Worm (Caenorhabditis elegans) whole organism, young adult: ENCODE data around the gene W03A5.1.
A peak's percentile ranks its signal among the peaks of the same experiment; 100 is the strongest.

Source experiments
- B0035.1 ChIP-seq: sonication (generic microtip); optimal IDR thresholded peaks from 2 replicates; lab custom pipeline; 2016; ENCODE audit warnings: missing genetic modification characterization, mild to moderate bottlenecking, missing compliant biosample characterization, missing genotype, missing genetic modification reagents
- B0261.1 ChIP-seq: sonication (generic microtip); optimal IDR thresholded peaks from 2 replicates; lab custom pipeline; 2016; ENCODE audit warnings: mild to moderate bottlenecking, missing genetic modification characterization, moderate library complexity, missing compliant biosample characterization
- C06A6.2 ChIP-seq: fragments of 200-800 bp; sonication (Bioruptor generic); conservative IDR thresholded peaks from 2 replicates; pipeline ENCODE4 v1.3.6; 2022; ENCODE audit warnings: missing genetic modification characterization, missing compliant biosample characterization
- D2030.7 ChIP-seq: fragments of 200-800 bp; sonication (Bioruptor generic); IDR thresholded peaks from 2 replicates; pipeline ENCODE4 v1.3.6; 2022; ENCODE audit warnings: missing genetic modification reagents, missing genetic modification characterization, missing compliant biosample characterization
- F22D6.2 ChIP-seq: sonication (generic microtip); optimal IDR thresholded peaks from 2 replicates; lab custom pipeline; 2016; ENCODE audit warnings: mild to moderate bottlenecking, missing genetic modification characterization, missing compliant biosample characterization
- F23B12.7 ChIP-seq: sonication (generic microtip); optimal IDR thresholded peaks from 2 replicates; lab custom pipeline; 2017; ENCODE audit warnings: missing genetic modification characterization, mild to moderate bottlenecking, missing compliant biosample characterization, antibody characterized with exemption, moderate library complexity; ENCODE audit not compliant: insufficient read depth
- F49E8.2 ChIP-seq: sonication (generic microtip); optimal IDR thresholded peaks from 3 replicates; lab custom pipeline; 2017; ENCODE audit warnings: missing genetic modification characterization, mild to moderate bottlenecking, missing compliant biosample characterization, antibody characterized with exemption, moderate library complexity; ENCODE audit not compliant: insufficient read depth
- F52B5.7 ChIP-seq: sonication (generic microtip); optimal IDR thresholded peaks from 2 replicates; lab custom pipeline; 2016; ENCODE audit warnings: mild to moderate bottlenecking, missing genetic modification characterization, missing compliant biosample characterization
- T07F8.4 ChIP-seq: sonication (generic microtip); optimal IDR thresholded peaks from 2 replicates; lab custom pipeline; 2016; ENCODE audit warnings: mild to moderate bottlenecking, missing genetic modification characterization, moderate library complexity, missing compliant biosample characterization
- Y53F4B.3 ChIP-seq: fragments of 200-800 bp; sonication (Bioruptor generic); IDR thresholded peaks from 2 replicates; pipeline ENCODE4 v1.3.6; 2022; ENCODE audit warnings: missing genetic modification reagents, missing genetic modification characterization, missing compliant biosample characterization
- Y53G8AR.9 ChIP-seq: fragments of 200-800 bp; sonication (Bioruptor generic); conservative IDR thresholded peaks from 2 replicates; pipeline ENCODE4 v1.3.6; 2022; ENCODE audit warnings: missing genetic modification reagents, missing genetic modification characterization, missing compliant biosample characterization
- atf-7 ChIP-seq: sonication (generic microtip); optimal IDR thresholded peaks from 2 replicates; lab custom pipeline; 2017; ENCODE audit warnings: mild to moderate bottlenecking, missing genetic modification characterization, missing compliant biosample characterization
- athp-1 ChIP-seq: sonication (generic microtip); optimal IDR thresholded peaks from 2 replicates; lab custom pipeline; 2017; ENCODE audit warnings: mild to moderate bottlenecking, missing genetic modification characterization, missing compliant biosample characterization
- attf-3 ChIP-seq: fragments of 200-800 bp; sonication (Bioruptor generic); conservative IDR thresholded peaks from 2 replicates; pipeline ENCODE4 v1.3.6; 2022; ENCODE audit warnings: missing genetic modification reagents, missing genetic modification characterization, missing compliant biosample characterization
- bed-1 ChIP-seq: fragments of 200-800 bp; sonication (Bioruptor generic); IDR thresholded peaks from 2 replicates; pipeline ENCODE4 v1.3.6; 2022; ENCODE audit warnings: missing genetic modification reagents, missing genetic modification characterization, missing compliant biosample characterization
- ceh-100 ChIP-seq: fragments of 200-800 bp; sonication (Bioruptor generic); IDR thresholded peaks from 2 replicates; pipeline ENCODE4 v1.3.6; 2022; ENCODE audit warnings: missing genetic modification reagents, missing genetic modification characterization, missing compliant biosample characterization
- dox-1 ChIP-seq: fragments of 200-800 bp; sonication (Bioruptor generic); IDR thresholded peaks from 2 replicates; pipeline ENCODE4 v1.3.6; 2022; ENCODE audit warnings: missing genetic modification reagents, missing genetic modification characterization, missing compliant biosample characterization
- efl-1 ChIP-seq: fragments of 150-350 bp; optimal IDR thresholded peaks from 2 replicates; lab custom pipeline; 2014; ENCODE audit warnings: missing biosample characterization, missing genetic modification reagents, missing genetic modification characterization
- egl-18 ChIP-seq: fragments of 200-800 bp; sonication (Bioruptor generic); IDR thresholded peaks from 2 replicates; pipeline ENCODE4 v1.3.6; 2022; ENCODE audit warnings: missing genetic modification reagents, missing genetic modification characterization, missing compliant biosample characterization
- egrh-3 ChIP-seq: fragments of 200-800 bp; sonication (Bioruptor generic); IDR thresholded peaks from 2 replicates; pipeline ENCODE4 v1.3.6; 2022; ENCODE audit warnings: missing genetic modification reagents, missing genetic modification characterization, missing compliant biosample characterization
- fkh-3 ChIP-seq: sonication (generic microtip); optimal IDR thresholded peaks from 2 replicates; lab custom pipeline; 2016; ENCODE audit warnings: mild to moderate bottlenecking, missing genetic modification characterization, missing compliant biosample characterization
- hlh-26 ChIP-seq: fragments of 200-800 bp; sonication (Bioruptor generic); conservative IDR thresholded peaks from 2 replicates; pipeline ENCODE4 v1.3.6; 2022; ENCODE audit warnings: missing genetic modification reagents, missing genetic modification characterization, missing compliant biosample characterization
- hmg-1.2 ChIP-seq: fragments of 200-800 bp; sonication (Bioruptor generic); IDR thresholded peaks from 2 replicates; pipeline ENCODE4 v1.3.6; 2022; ENCODE audit warnings: missing genetic modification reagents, missing genetic modification characterization, missing compliant biosample characterization
- hmg-20 ChIP-seq: fragments of 200-800 bp; sonication (Bioruptor generic); IDR thresholded peaks from 2 replicates; pipeline ENCODE4 v1.3.6; 2022; ENCODE audit warnings: missing genetic modification reagents, missing genetic modification characterization, missing compliant biosample characterization
- let-526 ChIP-seq: fragments of 200-800 bp; sonication (Bioruptor generic); IDR thresholded peaks from 2 replicates; pipeline ENCODE4 v1.3.6; 2022; ENCODE audit warnings: missing genetic modification reagents, missing genetic modification characterization, missing compliant biosample characterization
- let-607 ChIP-seq, 2 experiments: fragments of 200-800 bp in 1 of 2; sonication (Bioruptor generic) in 1 of 2; sonication (generic microtip) in 1 of 2; optimal IDR thresholded peaks; 2 replicates each; lab custom pipeline; 2016 to 2018; ENCODE audit warnings: mild to moderate bottlenecking in 2 of 2, missing compliant biosample characterization in 2 of 2, missing genetic modification characterization in 2 of 2, moderate library complexity in 2 of 2, missing genotype in 1 of 2
- lin-26 ChIP-seq: fragments of 200-800 bp; sonication (Bioruptor generic); IDR thresholded peaks from 2 replicates; pipeline ENCODE4 v1.3.6; 2022; ENCODE audit warnings: missing genetic modification reagents, missing genetic modification characterization, missing compliant biosample characterization
- madf-3 ChIP-seq: fragments of 200-800 bp; sonication (Bioruptor generic); IDR thresholded peaks from 2 replicates; pipeline ENCODE4 v1.3.6; 2022; ENCODE audit warnings: missing genetic modification reagents, missing genetic modification characterization, missing compliant biosample characterization
- madf-8 ChIP-seq: fragments of 200-800 bp; sonication (Bioruptor generic); conservative IDR thresholded peaks from 2 replicates; pipeline ENCODE4 v1.3.6; 2022; ENCODE audit warnings: missing genetic modification reagents, missing genetic modification characterization, missing compliant biosample characterization
- mes-4 ChIP-seq: sonication (generic microtip); optimal IDR thresholded peaks from 2 replicates; lab custom pipeline; 2016; ENCODE audit warnings: missing genotype, missing genetic modification characterization, missing compliant biosample characterization
- nhr-80 ChIP-seq: sonication (generic microtip); optimal IDR thresholded peaks from 2 replicates; lab custom pipeline; 2016; ENCODE audit warnings: missing genetic modification characterization, missing compliant biosample characterization
- nhr-90 ChIP-seq: sonication (generic microtip); optimal IDR thresholded peaks from 2 replicates; lab custom pipeline; 2016; ENCODE audit warnings: missing genotype, mild to moderate bottlenecking, missing genetic modification characterization, missing compliant biosample characterization
- rcor-1 ChIP-seq: fragments of 200-800 bp; sonication (Bioruptor generic); IDR thresholded peaks from 2 replicates; pipeline ENCODE4 v1.3.6; 2022; ENCODE audit warnings: missing genetic modification reagents, missing genetic modification characterization, missing compliant biosample characterization
- sea-2 ChIP-seq: fragments of 200-800 bp; sonication (Bioruptor generic); IDR thresholded peaks from 2 replicates; pipeline ENCODE4 v1.3.6; 2022; ENCODE audit warnings: missing genetic modification characterization, missing compliant biosample characterization
- snpc-1.3 ChIP-seq: sonication (generic microtip); optimal IDR thresholded peaks from 2 replicates; lab custom pipeline; 2017; ENCODE audit warnings: missing genetic modification characterization, mild to moderate bottlenecking, missing compliant biosample characterization, antibody characterized with exemption, moderate library complexity, missing genotype, missing genetic modification reagents; ENCODE audit not compliant: insufficient read depth
- sptf-2 ChIP-seq: fragments of 200-800 bp; sonication (Bioruptor generic); optimal IDR thresholded peaks from 2 replicates; lab custom pipeline; 2018; ENCODE audit warnings: mild to moderate bottlenecking, missing genetic modification characterization, missing compliant biosample characterization
- tbx-9 ChIP-seq: sonication (generic microtip); optimal IDR thresholded peaks from 2 replicates; lab custom pipeline; 2016; ENCODE audit warnings: borderline replicate concordance, missing genetic modification characterization, inconsistent platforms, missing compliant biosample characterization
- tlf-1 ChIP-seq: fragments of 200-800 bp; sonication (Bioruptor generic); optimal IDR thresholded peaks from 2 replicates; lab custom pipeline; 2018; ENCODE audit warnings: mild to moderate bottlenecking, missing genetic modification characterization, missing compliant biosample characterization
- xnd-1 ChIP-seq: sonication (generic microtip); optimal IDR thresholded peaks from 2 replicates; lab custom pipeline; 2016; ENCODE audit warnings: missing genotype, missing genetic modification reagents, missing genetic modification characterization, missing compliant biosample characterization
- zfh-2 ChIP-seq: fragments of 200-800 bp; sonication (Bioruptor generic); conservative IDR thresholded peaks from 2 replicates; pipeline ENCODE4 v1.3.6; 2022; ENCODE audit warnings: missing genetic modification reagents, missing genetic modification characterization, missing compliant biosample characterization
- ztf-26 ChIP-seq: sonication (generic microtip); optimal IDR thresholded peaks from 2 replicates; lab custom pipeline; 2017; ENCODE audit warnings: missing genetic modification characterization, missing compliant biosample characterization
- ztf-3 ChIP-seq: fragments of 200-800 bp; sonication (Bioruptor generic); optimal IDR thresholded peaks from 2 replicates; lab custom pipeline; 2018; ENCODE audit warnings: mild to moderate bottlenecking, missing genetic modification characterization, missing compliant biosample characterization

W03A5.1 gene

ce11 chrIII:5406314-5406713 is 1.4 kb upstream of the W03A5.1 start (continued):
- TF ChIP-seq T07F8.4 (tag; lab: Kevin White, UChicago) = no peak
- no peak for TF ChIP-seq Y53G8AR.9 (GFP tag; lab: Robert Waterston, UW)
- no peak for TF ChIP-seq hmg-20 (GFP tag; lab: Robert Waterston, UW)
- peak; percentile 35; the same call in 1 of the 2 replicates for TF ChIP-seq hmg-1.2 (GFP tag; lab: Robert Waterston, UW)
- TF ChIP-seq ztf-3 (GFP tag; lab: Kevin White, UChicago) = no peak
- TF ChIP-seq sptf-2 (GFP tag; lab: Kevin White, UChicago) = no peak
- TF ChIP-seq let-607 (tag; optimal IDR thresholded peaks at IDR 0.05; lab: Kevin White, UChicago) = no peak
- TF ChIP-seq atf-7 = no peak
- no peak for TF ChIP-seq Y53F4B.3 (GFP tag; lab: Robert Waterston, UW)
- TF ChIP-seq dox-1 (GFP tag; lab: Robert Waterston, UW) = peak; percentile 61
- no peak for TF ChIP-seq egl-18 (GFP tag; lab: Robert Waterston, UW)
- TF ChIP-seq F22D6.2 = no peak
- TF ChIP-seq efl-1 = peak; percentile 85
- TF ChIP-seq sea-2 = no peak
- no peak for TF ChIP-seq nhr-80 (tag; lab: Kevin White, UChicago)
- TF ChIP-seq mes-4 (tag; lab: Kevin White, UChicago) = no peak
- no peak for TF ChIP-seq ztf-26 (tag; lab: Kevin White, UChicago)

- TF ChIP-seq F49E8.2 (tag; lab: Kevin White, UChicago) (no peak), T07F8.4 (tag; lab: Kevin White, UChicago) (no peak), egl-18 (GFP tag; lab: Robert Waterston, UW) (no peak), attf-3 (no peak), nhr-80 (tag; lab: Kevin White, UChicago) (no peak), madf-8 (GFP tag; lab: Robert Waterston, UW) (no peak), lin-26 (no peak), tbx-9 (tag; lab: Kevin White, UChicago) (no peak), snpc-1.3 (tag; lab: Kevin White, UChicago) (no peak), D2030.7 (GFP tag; lab: Robert Waterston, UW) (no peak), F23B12.7 (tag; lab: Kevin White, UChicago) (no peak), athp-1 (tag; lab: Kevin White, UChicago) (no peak), nhr-90 (tag; lab: Kevin White, UChicago) (no peak), ceh-100 (GFP tag; lab: Robert Waterston, UW) (no peak), B0261.1 (no peak), xnd-1 (no peak), hlh-26 (GFP tag; lab: Robert Waterston, UW) (no peak), F52B5.7 (no peak)
Observed at ce11 chrIII:5407060-5407459, 628 bp upstream of the W03A5.1 start.

- no peak for TF ChIP-seq bed-1
- no peak for TF ChIP-seq rcor-1 (GFP tag; lab: Robert Waterston, UW)
- no peak for TF ChIP-seq let-526 (GFP tag; lab: Robert Waterston, UW)
- TF ChIP-seq lin-26 = no peak
- TF ChIP-seq zfh-2 (GFP tag; lab: Robert Waterston, UW) = peak; percentile 86
- no peak for TF ChIP-seq fkh-3 (tag; lab: Kevin White, UChicago)
- no peak for TF ChIP-seq madf-3
- TF ChIP-seq C06A6.2 (GFP tag; lab: Robert Waterston, UW) = no peak
- no peak for TF ChIP-seq B0035.1 (tag; lab: Kevin White, UChicago)
- TF ChIP-seq tlf-1 (GFP tag; lab: Kevin White, UChicago) = no peak
- peak; percentile 64; the same call in 1 of the 2 replicates for TF ChIP-seq egrh-3
Observed at ce11 chrIII:5413680-5414079, 6.0 kb downstream of the W03A5.1 start, which contains the start of gene grl-22. TSS of gene grl-22 (minus strand) at chrIII:5414011.
